Fruit fly (Drosophila melanogaster) whole organism, adult: Measurements from ENCODE around the gene CG8012.
A peak's percentile ranks its signal among the peaks of the same experiment; 100 is the strongest.

Experiments
- CG11617 ChIP-seq: fragments of 200-800 bp; sonication (Bioruptor generic); optimal IDR thresholded peaks from 2 replicates; lab custom pipeline; 2017; ENCODE audit warnings: mild to moderate bottlenecking, missing biosample characterization, missing genetic modification reagents, missing genetic modification characterization
- CG12768 ChIP-seq: fragments of 200-800 bp; sonication (Bioruptor generic); optimal IDR thresholded peaks from 2 replicates; lab custom pipeline; 2017; ENCODE audit warnings: missing biosample characterization, missing genetic modification characterization, mild to moderate bottlenecking, moderate library complexity, missing genetic modification reagents
- CG14711 ChIP-seq: fragments of 200-800 bp; sonication (Bioruptor generic); optimal IDR thresholded peaks from 2 replicates; lab custom pipeline; 2018; ENCODE audit warnings: missing biosample characterization, mild to moderate bottlenecking, missing genetic modification characterization, moderate library complexity
- CG1620 ChIP-seq: fragments of 200-800 bp; sonication (Bioruptor generic); optimal IDR thresholded peaks from 2 replicates; lab custom pipeline; 2016; ENCODE audit warnings: missing biosample characterization, missing genetic modification characterization
- CG33017 ChIP-seq: fragments of 200-800 bp; sonication (Bioruptor generic); optimal IDR thresholded peaks from 2 replicates; lab custom pipeline; 2018; ENCODE audit warnings: missing biosample characterization, mild to moderate bottlenecking, missing genetic modification characterization, moderate library complexity
- CG5204 ChIP-seq: fragments of 200-800 bp; sonication (Bioruptor generic); optimal IDR thresholded peaks from 2 replicates; lab custom pipeline; 2016; ENCODE audit warnings: missing biosample characterization, missing genetic modification characterization
- CG7045 ChIP-seq: fragments of 200-800 bp; sonication (Bioruptor generic); optimal IDR thresholded peaks from 2 replicates; lab custom pipeline; 2017; ENCODE audit warnings: missing biosample characterization, mild to moderate bottlenecking, missing genetic modification characterization
- CG7101 ChIP-seq: fragments of 200-800 bp; sonication (Bioruptor generic); optimal IDR thresholded peaks from 2 replicates; lab custom pipeline; 2018; ENCODE audit warnings: missing biosample characterization, mild to moderate bottlenecking, missing genetic modification characterization, moderate library complexity
- Clk ChIP-seq: fragments of 200-800 bp; sonication (Bioruptor generic); optimal IDR thresholded peaks from 2 replicates; lab custom pipeline; 2017; ENCODE audit warnings: missing biosample characterization, missing genetic modification characterization
- Crg-1 ChIP-seq: fragments of 200-800 bp; sonication (Bioruptor generic); optimal IDR thresholded peaks from 2 replicates; lab custom pipeline; 2016; ENCODE audit warnings: missing biosample characterization, missing genetic modification characterization
- Hr96 ChIP-seq: fragments of 200-800 bp; sonication (Bioruptor generic); optimal IDR thresholded peaks from 2 replicates; lab custom pipeline; 2016; ENCODE audit warnings: missing biosample characterization, missing genetic modification characterization
- Mnt ChIP-seq: fragments of 200-800 bp; sonication (Bioruptor generic); optimal IDR thresholded peaks from 2 replicates; lab custom pipeline; 2016; ENCODE audit warnings: missing biosample characterization, mild to moderate bottlenecking, missing genetic modification characterization
- bab1 ChIP-seq: fragments of 200-800 bp; sonication (Bioruptor generic); optimal IDR thresholded peaks from 3 replicates; lab custom pipeline; 2019; ENCODE audit warnings: missing biosample characterization, mild to moderate bottlenecking, missing genetic modification characterization, moderate library complexity
- cic ChIP-seq: fragments of 200-800 bp; sonication (Bioruptor generic); optimal IDR thresholded peaks from 2 replicates; lab custom pipeline; 2017; ENCODE audit warnings: missing biosample characterization, mild to moderate bottlenecking, missing genetic modification characterization, moderate library complexity
- cnc ChIP-seq, 2 experiments: fragments of >200 bp; optimal IDR thresholded peaks; 2 replicates each; lab custom pipeline; 2017
- kay ChIP-seq: fragments of 200-800 bp; sonication (Bioruptor generic); peaks from one replicate; lab custom pipeline; 2016; ENCODE audit warnings: missing biosample characterization, missing genetic modification characterization, borderline replicate concordance
- ovo ChIP-seq: fragments of 200-800 bp; sonication (Bioruptor generic); optimal IDR thresholded peaks from 2 replicates; lab custom pipeline; 2016; ENCODE audit warnings: missing biosample characterization, missing genetic modification characterization
- pad ChIP-seq: fragments of 200-800 bp; sonication (Bioruptor generic); optimal IDR thresholded peaks from 3 replicates; lab custom pipeline; 2017; ENCODE audit warnings: missing biosample characterization, missing genetic modification characterization, mild to moderate bottlenecking, moderate library complexity, missing genetic modification reagents
- tj ChIP-seq: fragments of 200-800 bp; sonication (Bioruptor generic); optimal IDR thresholded peaks from 3 replicates; lab custom pipeline; 2017; ENCODE audit warnings: missing biosample characterization, mild to moderate bottlenecking, missing genetic modification characterization, moderate library complexity
- toe ChIP-seq: fragments of 200-800 bp; sonication (Bioruptor generic); optimal IDR thresholded peaks from 2 replicates; lab custom pipeline; 2016; ENCODE audit warnings: missing biosample characterization, missing genetic modification characterization

The CG8012 gene

DNA sequence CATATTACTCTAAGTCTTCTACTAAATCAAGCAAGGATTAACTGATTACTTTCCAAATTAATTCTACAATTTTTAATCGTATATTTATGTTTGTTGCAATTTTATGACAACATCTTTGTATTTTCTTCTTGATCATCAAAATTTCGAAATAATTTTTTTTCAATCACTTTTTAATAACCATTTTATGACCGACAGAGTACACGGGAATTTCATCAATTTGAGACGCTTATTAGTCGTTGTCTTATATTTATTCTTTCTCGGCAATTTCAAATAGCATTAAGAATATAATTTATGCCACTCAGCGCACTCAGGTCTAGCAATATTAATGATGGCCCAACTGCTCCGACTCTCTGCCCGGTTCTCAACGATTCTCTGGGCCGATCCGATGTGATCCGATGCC is at the start of gene CG8012:
Gene CG8012, plus strand, starts transcription at position 301 of the 400 bp plus-strand sequence.
- TF ChIP-seq bab1 (GFP tag; lab: Kevin White, UChicago) = no peak
- TF ChIP-seq Hr96 = no peak
- no peak for TF ChIP-seq CG14711
- no peak for TF ChIP-seq ovo
- no peak for TF ChIP-seq tj
- TF ChIP-seq pad (GFP tag; lab: Kevin White, UChicago) = no peak

DNA sequence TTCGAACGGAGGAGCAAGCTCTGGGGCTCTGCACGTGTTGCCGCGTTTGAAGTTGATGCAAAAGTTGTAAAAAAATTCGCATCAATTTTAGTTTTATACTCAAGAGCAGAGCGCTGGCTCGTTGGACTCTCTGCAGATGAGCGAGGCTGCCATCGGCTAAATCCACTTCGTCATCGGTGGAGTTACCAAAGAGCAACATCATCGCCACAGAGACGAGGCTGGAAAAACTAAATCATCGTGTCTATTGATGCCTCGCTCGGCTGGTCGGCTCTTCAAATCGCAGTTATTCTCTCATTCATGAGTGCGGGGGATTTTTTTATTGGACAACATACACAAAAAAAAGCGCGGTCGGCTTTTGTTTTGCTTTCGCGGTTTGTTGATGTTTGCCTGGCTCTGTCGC is 49.6 kb upstream of the CG8012 start, which contains the start of gene CG13675:
Gene CG13675, minus strand, starts transcription at position 83 of the 400 bp plus-strand sequence.
- TF ChIP-seq ovo (no peak), Hr96 (no peak), Mnt (GFP tag; lab: Kevin White, UChicago) (no peak), bab1 (GFP tag; lab: Kevin White, UChicago) (no peak), CG7045 (no peak), CG5204 (no peak), Clk (GFP tag; lab: Kevin White, UChicago) (no peak), Crg-1 (GFP tag; lab: Kevin White, UChicago) (no peak), toe (GFP tag; lab: Kevin White, UChicago) (no peak), CG1620 (no peak), cic (GFP tag; lab: Kevin White, UChicago) (no peak), CG14711 (no peak), pad (GFP tag; lab: Kevin White, UChicago) (no peak), CG11617 (GFP tag; lab: Kevin White, UChicago) (no peak), tj (no peak), CG33017 (no peak)

DNA sequence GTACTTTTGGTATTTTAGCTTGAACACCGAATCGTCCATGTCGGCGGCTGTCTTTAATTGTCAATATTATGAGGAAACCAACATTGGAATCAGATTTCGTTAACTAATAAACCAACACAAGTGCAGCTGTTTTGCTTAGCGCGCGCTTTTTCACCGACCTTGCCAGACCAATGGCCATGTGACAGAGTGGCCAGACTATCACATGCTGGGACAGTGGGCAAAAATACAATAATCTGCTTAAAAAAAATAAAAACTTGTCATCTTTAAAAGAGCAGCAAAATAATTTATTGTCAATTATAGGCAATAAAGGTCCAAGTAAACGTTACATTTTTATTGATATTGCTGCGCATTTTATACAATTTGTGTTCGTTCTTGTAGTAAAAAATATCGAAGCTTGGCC is 39.3 kb upstream of the CG8012 start, which contains the start of gene RecQ4:
Gene RecQ4, minus strand, starts transcription at position 161 of the 400 bp plus-strand sequence.
- peak; percentile 97 for TF ChIP-seq tj
- TF ChIP-seq CG33017 = no peak
- peak; percentile 35 for TF ChIP-seq bab1 (GFP tag; lab: Kevin White, UChicago)

DNA sequence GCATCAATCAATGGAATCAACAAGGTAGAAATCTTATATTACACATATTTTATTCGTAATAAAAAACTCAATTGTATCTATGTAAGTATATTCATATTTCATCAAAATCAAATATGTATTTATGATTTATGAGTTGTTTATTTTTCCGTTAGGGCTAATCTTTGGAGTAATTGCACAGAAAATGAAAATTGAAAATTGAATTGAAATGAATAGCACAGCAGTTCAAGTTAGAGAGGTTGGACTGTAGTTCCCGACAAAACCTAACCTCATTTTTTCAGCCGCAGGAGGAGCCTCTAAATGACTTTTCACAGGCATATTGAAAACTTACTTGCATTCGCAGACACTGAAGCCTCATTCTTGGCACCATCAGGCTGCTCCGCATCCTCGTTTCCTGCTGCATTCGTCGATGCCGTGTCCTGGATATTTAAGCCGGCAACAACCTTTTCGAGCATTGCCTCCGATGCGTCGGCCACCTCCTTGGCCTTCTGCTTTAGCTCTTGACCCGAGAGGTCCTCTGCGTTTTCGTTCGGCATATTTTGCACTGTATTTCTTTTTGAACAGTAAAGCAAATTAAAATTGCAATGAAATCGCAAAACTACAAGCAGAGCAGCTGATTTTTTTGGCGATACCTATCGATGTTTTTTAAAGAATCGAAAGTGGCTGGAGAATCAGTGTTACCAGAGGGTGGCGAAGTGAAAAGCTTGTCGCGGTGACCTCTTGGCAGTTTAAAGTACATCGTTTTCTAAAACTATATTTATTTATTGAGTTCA is 37.1 kb upstream of the CG8012 start, which contains the start of gene Nmt:
Gene Nmt, minus strand, starts transcription at position 635 of the 770 bp plus-strand sequence.
- TF ChIP-seq bab1 (GFP tag; lab: Kevin White, UChicago) (no peak), CG33017 (peak; percentile 32), CG11617 (GFP tag; lab: Kevin White, UChicago) (peak; percentile 2), toe (GFP tag; lab: Kevin White, UChicago) (no peak), CG7101 (tag; lab: Kevin White, UChicago) (peak; percentile 14), Clk (GFP tag; lab: Kevin White, UChicago) (no peak), tj (peak; percentile 6), CG14711 (peak; percentile 42), CG7045 (peak; percentile 9), ovo (no peak), cic (GFP tag; lab: Kevin White, UChicago) (peak; percentile 6)

DNA sequence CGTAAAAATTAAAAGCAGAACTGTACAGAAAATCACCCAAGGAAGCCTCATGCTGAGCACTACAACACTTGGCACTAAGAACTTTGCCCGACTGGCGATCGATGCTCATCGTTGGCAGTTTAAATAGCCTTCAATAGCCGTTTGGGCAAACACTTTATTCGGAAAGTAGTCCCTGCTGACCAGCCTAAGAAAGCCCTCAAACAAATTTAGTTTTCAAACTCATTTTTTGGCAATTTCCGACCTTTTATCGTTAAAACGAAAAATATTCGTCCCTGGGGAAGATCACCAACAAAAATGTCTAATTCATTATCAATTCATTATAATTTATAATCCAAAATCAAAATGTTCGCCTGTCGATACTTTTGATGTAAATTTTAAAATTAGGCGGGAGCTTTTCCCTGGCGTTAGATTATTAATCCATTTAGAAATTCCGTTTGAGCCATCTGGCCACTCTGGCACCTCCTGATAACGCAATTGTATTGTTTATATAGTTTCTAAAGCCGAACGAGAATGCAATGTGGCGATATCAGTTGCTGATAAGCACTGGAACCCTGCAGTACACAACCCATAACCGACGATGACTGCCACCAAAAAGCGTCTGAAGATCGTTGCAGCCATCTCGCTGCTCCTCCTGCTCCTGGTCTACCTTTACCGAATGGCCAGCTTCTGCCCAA is 34.5 kb upstream of the CG8012 start, which contains the start of the genes mthl7 and Uxs:
Gene mthl7, minus strand, starts transcription at position 51 of the 674 bp plus-strand sequence.
Gene Uxs, plus strand, starts transcription at position 460 of the 674 bp plus-strand sequence.
- TF ChIP-seq cic (GFP tag; lab: Kevin White, UChicago) = peak; percentile 84
- TF ChIP-seq Mnt (GFP tag; lab: Kevin White, UChicago) = peak; percentile 53
- TF ChIP-seq CG33017 = no peak
- peak; percentile 4 for TF ChIP-seq CG14711
- TF ChIP-seq toe (GFP tag; lab: Kevin White, UChicago) = no peak
- peak; percentile 32 for TF ChIP-seq bab1 (GFP tag; lab: Kevin White, UChicago)

DNA sequence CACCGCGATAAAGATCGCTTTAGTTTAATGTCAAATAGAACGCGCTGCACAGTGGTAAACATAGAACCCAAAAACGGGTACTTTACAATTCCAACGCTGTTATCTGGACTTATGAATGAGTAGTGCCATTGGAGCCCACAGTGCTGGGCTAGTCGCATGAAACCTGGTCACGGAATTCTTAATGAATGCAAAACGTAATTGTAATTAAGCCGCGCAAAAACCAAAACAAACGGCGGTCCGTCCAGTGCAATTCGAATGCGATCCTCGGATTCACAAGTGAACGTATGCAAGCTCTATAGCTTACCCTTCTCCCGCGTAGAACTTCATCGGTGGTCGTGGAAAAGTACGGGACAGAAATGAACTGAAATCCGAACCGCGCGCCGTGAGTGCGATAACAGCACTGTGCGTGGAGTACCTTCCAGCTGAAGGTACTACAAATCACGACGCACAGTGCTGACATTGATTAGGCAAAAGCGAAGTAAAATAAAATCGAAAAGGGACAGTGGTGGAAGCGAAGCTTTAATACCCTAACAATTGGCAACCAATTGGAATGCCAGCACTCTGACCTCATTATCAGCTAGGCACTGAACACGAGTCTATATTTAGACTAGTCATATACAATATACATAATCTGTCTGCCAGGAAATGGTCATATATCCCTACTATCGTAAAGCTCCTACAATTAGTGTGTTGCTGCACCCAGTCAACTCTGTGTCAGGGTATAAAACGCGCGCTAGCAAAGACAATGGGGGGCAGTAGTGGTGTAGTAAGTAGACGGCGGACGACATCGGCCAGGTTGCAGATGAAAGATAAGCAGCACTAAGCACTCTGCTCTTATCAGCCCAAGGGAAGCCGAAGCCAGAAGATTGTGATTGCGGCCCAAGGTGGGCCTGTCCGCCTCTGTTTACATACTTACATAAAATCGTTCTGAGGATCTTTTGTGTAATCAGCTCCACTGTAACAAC is 29.5 kb upstream of the CG8012 start:
- TF ChIP-seq CG7101 (tag; lab: Kevin White, UChicago) (peak; percentile 40), cic (GFP tag; lab: Kevin White, UChicago) (peak; percentile 94), kay (GFP tag; lab: Kevin White, UChicago) (no peak), pad (GFP tag; lab: Kevin White, UChicago) (peak; percentile 20), bab1 (GFP tag; lab: Kevin White, UChicago) (peak; percentile 5), CG7045 (peak; percentile 27), cnc (optimal IDR thresholded peaks at IDR 0.05; lab: Kevin White, UChicago) (no peak), Clk (GFP tag; lab: Kevin White, UChicago) (peak; percentile 15), CG14711 (peak; percentile 20), CG11617 (GFP tag; lab: Kevin White, UChicago) (peak; percentile 81), CG33017 (peak; percentile 60), CG1620 (peak; percentile 28), Hr96 (peak; percentile 73), Crg-1 (GFP tag; lab: Kevin White, UChicago) (peak; percentile 24), CG12768 (GFP tag; lab: Kevin White, UChicago) (peak; percentile 70), CG5204 (no peak), Mnt (GFP tag; lab: Kevin White, UChicago) (peak; percentile 37), tj (peak; percentile 55), toe (GFP tag; lab: Kevin White, UChicago) (no peak), ovo (no peak)
